Fruit fly (Drosophila melanogaster): Measurements from ENCODE around the gene CG31142.

The CG31142 gene

dm6 chr3R:23948466-23949413 lies 19.7 kb downstream of the CG31142 start (continued):
- peak; percentile 91 for TF ChIP-seq Ets21C (GFP tag; optimal IDR thresholded peaks at IDR 0.05)
- peak; percentile 94 for TF ChIP-seq CG10631 (GFP tag; optimal IDR thresholded peaks at IDR 0.05)
- TF ChIP-seq CG3919 (GFP tag; optimal IDR thresholded peaks at IDR 0.05) = peak; percentile 96
- peak; percentile 96 for TF ChIP-seq Sox14 (GFP tag; optimal IDR thresholded peaks at IDR 0.05)
- TF ChIP-seq CG6792 (GFP tag; optimal IDR thresholded peaks at IDR 0.05) = peak; percentile 94
- TF ChIP-seq CG11762 (GFP tag; optimal IDR thresholded peaks at IDR 0.05; ENCODE audit: insufficient read depth) = peak; percentile 93
- TF ChIP-seq pdm3 (GFP tag; optimal IDR thresholded peaks at IDR 0.05) = peak; percentile 96
- TF ChIP-seq CG16779 (tag; optimal IDR thresholded peaks at IDR 0.05) = peak; percentile 91
- peak; percentile 95 for TF ChIP-seq lz (GFP tag; optimal IDR thresholded peaks at IDR 0.05)
- peak; percentile 78 for TF ChIP-seq eg (GFP tag; IDR thresholded peaks at IDR 0.05)
- TF ChIP-seq achi (GFP tag; optimal IDR thresholded peaks at IDR 0.05) = peak; percentile 94
- peak; percentile 87 for TF ChIP-seq CG6163 (GFP tag; IDR thresholded peaks at IDR 0.05)
- TF ChIP-seq dac (GFP tag; optimal IDR thresholded peaks at IDR 0.05) = peak; percentile 73
- TF ChIP-seq acj6 (GFP tag; optimal IDR thresholded peaks at IDR 0.05) = peak; percentile 95
- peak; percentile 91 for TF ChIP-seq CG9139 (GFP tag; optimal IDR thresholded peaks at IDR 0.05)
- peak; percentile 96 for TF ChIP-seq dsx (GFP tag; optimal IDR thresholded peaks at IDR 0.05; ENCODE audit: poor library complexity, severe bottlenecking)
- peak; percentile 81 for TF ChIP-seq fd85E (GFP tag; optimal IDR thresholded peaks at IDR 0.05)
- TF ChIP-seq Gug (GFP tag; IDR thresholded peaks at IDR 0.05) = peak; percentile 68
- TF ChIP-seq Ets96B (tag; optimal IDR thresholded peaks at IDR 0.05) = peak; percentile 98
- TF ChIP-seq CG7368 (GFP tag; optimal IDR thresholded peaks at IDR 0.05) = peak; percentile 89
- TF ChIP-seq CG15336 (GFP tag; IDR thresholded peaks at IDR 0.05) = peak; percentile 89
- TF ChIP-seq OdsH (GFP tag; optimal IDR thresholded peaks at IDR 0.05) = peak; percentile 94
- TF ChIP-seq Hr39 (GFP tag; optimal IDR thresholded peaks at IDR 0.05) = peak; percentile 94
- TF ChIP-seq fkh (GFP tag; optimal IDR thresholded peaks at IDR 0.05) = no peak
- TF ChIP-seq CG10669 (GFP tag; optimal IDR thresholded peaks at IDR 0.05) = peak; percentile 96
- no peak for TF ChIP-seq Hr38 (GFP tag; optimal IDR thresholded peaks at IDR 0.05)
- TF ChIP-seq fd59A (GFP tag; optimal IDR thresholded peaks at IDR 0.05) = peak; percentile 97
- peak; percentile 81 for TF ChIP-seq CG6854 (GFP tag; optimal IDR thresholded peaks at IDR 0.05)

- no peak for TF ChIP-seq Ets96B (tag; optimal IDR thresholded peaks at IDR 0.05)
- TF ChIP-seq Eip78C (GFP tag) = peak; percentile 81
- peak; percentile 46 for TF ChIP-seq svp (GFP tag)
- TF ChIP-seq CG9139 (GFP tag; optimal IDR thresholded peaks at IDR 0.05) = no peak
- no peak for TF ChIP-seq vri (GFP tag; optimal IDR thresholded peaks at IDR 0.05)
- no peak for TF ChIP-seq CG16779 (tag; optimal IDR thresholded peaks at IDR 0.05)
- TF ChIP-seq Gug (GFP tag; IDR thresholded peaks at IDR 0.05) = no peak
- TF ChIP-seq Sox15 (GFP tag; optimal IDR thresholded peaks at IDR 0.05) = no peak
- peak; percentile 29; the same call in 1 of the 3 replicates for TF ChIP-seq CG8119 (GFP tag; IDR thresholded peaks at IDR 0.05)
- no peak for TF ChIP-seq CG11762 (GFP tag; optimal IDR thresholded peaks at IDR 0.05; ENCODE audit: insufficient read depth)
- no peak for TF ChIP-seq CG6792 (GFP tag; optimal IDR thresholded peaks at IDR 0.05)
- TF ChIP-seq CG6276 (GFP tag; optimal IDR thresholded peaks at IDR 0.05) = no peak
- no peak for TF ChIP-seq CG11902 (GFP tag; optimal IDR thresholded peaks at IDR 0.05)
- no peak for TF ChIP-seq CG10631 (GFP tag; optimal IDR thresholded peaks at IDR 0.05)
- peak; percentile 17; the same call in 1 of the 3 replicates for TF ChIP-seq eg (GFP tag; IDR thresholded peaks at IDR 0.05)
- TF ChIP-seq esn (GFP tag; optimal IDR thresholded peaks at IDR 0.05) = peak; percentile 23
- peak; percentile 30 for TF ChIP-seq Eip75B (GFP tag; optimal IDR thresholded peaks at IDR 0.05)
- no peak for TF ChIP-seq fkh (GFP tag; optimal IDR thresholded peaks at IDR 0.05)
- peak; percentile 20 for TF ChIP-seq Lpt (GFP tag; optimal IDR thresholded peaks at IDR 0.05)
- peak; percentile 56 for TF ChIP-seq CG6854 (GFP tag; optimal IDR thresholded peaks at IDR 0.05)
- TF ChIP-seq Ets21C (GFP tag; optimal IDR thresholded peaks at IDR 0.05) = no peak
- TF ChIP-seq CG3919 (GFP tag; optimal IDR thresholded peaks at IDR 0.05) = peak; percentile 41
- no peak for TF ChIP-seq Met (GFP tag; optimal IDR thresholded peaks at IDR 0.05)
- TF ChIP-seq topi (GFP tag; optimal IDR thresholded peaks at IDR 0.05) = peak; percentile 21
- TF ChIP-seq CG34406 (GFP tag; optimal IDR thresholded peaks at IDR 0.05) = no peak
- TF ChIP-seq CG3032 (tag; optimal IDR thresholded peaks at IDR 0.05) = no peak
- peak; percentile 57 for TF ChIP-seq dsx (GFP tag; optimal IDR thresholded peaks at IDR 0.05; ENCODE audit: poor library complexity, severe bottlenecking)
- TF ChIP-seq Eip93F (GFP tag; optimal IDR thresholded peaks at IDR 0.05) = no peak
- no peak for TF ChIP-seq dac (GFP tag; optimal IDR thresholded peaks at IDR 0.05)
- TF ChIP-seq fd85E (GFP tag; optimal IDR thresholded peaks at IDR 0.05) = no peak
- peak; percentile 90 for TF ChIP-seq Blimp-1 (GFP tag; optimal IDR thresholded peaks at IDR 0.05)
- no peak for TF ChIP-seq CG6808 (GFP tag; optimal IDR thresholded peaks at IDR 0.05)
- TF ChIP-seq CG11294 (GFP tag; IDR thresholded peaks at IDR 0.05) = no peak
- no peak for TF ChIP-seq lz (GFP tag; optimal IDR thresholded peaks at IDR 0.05)
- no peak for TF ChIP-seq Hr39 (GFP tag; optimal IDR thresholded peaks at IDR 0.05)
Observed at dm6 chr3R:23955380-23955779, 26.3 kb downstream of the CG31142 start.

Data from whole organism, prepupa.